Worm (Caenorhabditis elegans) whole organism, L1 larva: ENCODE measurements around the gene cutl-1.
"Not testable (repeated sequence)": the region's sequence is repeated elsewhere in the genome, so short reads cannot be mapped to it uniquely, and the experiment has no call there.

Experiments used
- aha-1 ChIP-seq: fragments of 150-350 bp; optimal IDR thresholded peaks from 2 replicates; lab custom pipeline; 2014; ENCODE audit warnings: missing biosample characterization, missing genetic modification characterization
- aly-2 ChIP-seq: fragments of 150-350 bp; optimal IDR thresholded peaks from 2 replicates; lab custom pipeline; 2014; ENCODE audit warnings: missing biosample characterization, missing genetic modification characterization
- ama-1 ChIP-seq: fragments of 150-350 bp; optimal IDR thresholded peaks from 2 replicates; lab custom pipeline; 2014
- blmp-1 ChIP-seq: fragments of 150-350 bp; optimal IDR thresholded peaks from 2 replicates; lab custom pipeline; 2014; ENCODE audit warnings: missing biosample characterization, missing genetic modification characterization
- dpl-1 ChIP-seq, 3 experiments: fragments of 150-350 bp in 2 of 3; sonication (generic microtip) in 1 of 3; optimal IDR thresholded peaks; 2 replicates each; lab custom pipeline; 2014 to 2017; ENCODE audit warnings: missing biosample characterization in 3 of 3, missing genetic modification characterization in 3 of 3, missing genetic modification reagents in 3 of 3
- efl-1 ChIP-seq, 4 experiments: fragments of 150-350 bp; optimal IDR thresholded peaks in 3 of 4; peaks in 1 of 4; 1 replicate in 1 of 4; 2 replicates in 3 of 4; lab custom pipeline; 2014; ENCODE audit warnings: missing biosample characterization in 2 of 4, missing genetic modification characterization in 2 of 4, missing genetic modification reagents in 2 of 4
- efl-3 ChIP-seq: fragments of 200-800 bp; sonication (Bioruptor generic); optimal IDR thresholded peaks from 2 replicates; lab custom pipeline; 2018; ENCODE audit warnings: mild to moderate bottlenecking, missing genetic modification characterization, missing compliant biosample characterization
- egl-13 ChIP-seq: sonication (generic microtip); optimal IDR thresholded peaks from 2 replicates; lab custom pipeline; 2016; ENCODE audit warnings: missing genotype, missing genetic modification reagents, missing genetic modification characterization, missing compliant biosample characterization
- egl-27 ChIP-seq, 2 experiments: fragments of 150-350 bp in 1 of 2; sonication (generic microtip); optimal IDR thresholded peaks; 3 replicates each; lab custom pipeline; 2017 to 2018; ENCODE audit warnings: missing biosample characterization in 2 of 2, missing genetic modification characterization in 2 of 2, missing genetic modification reagents in 2 of 2
- fos-1 ChIP-seq: fragments of 150-350 bp; optimal IDR thresholded peaks from 2 replicates; lab custom pipeline; 2014; ENCODE audit warnings: missing biosample characterization, missing genetic modification characterization
- irx-1 ChIP-seq: sonication (generic microtip); optimal IDR thresholded peaks from 2 replicates; lab custom pipeline; 2016; ENCODE audit warnings: missing genetic modification characterization, missing compliant biosample characterization
- isw-1 ChIP-seq: fragments of 200-800 bp; sonication (Bioruptor generic); IDR thresholded peaks from 2 replicates; pipeline ENCODE4 v1.3.6; 2022; ENCODE audit warnings: missing genetic modification characterization, missing compliant biosample characterization
- jun-1 ChIP-seq: fragments of 150-350 bp; optimal IDR thresholded peaks from 2 replicates; lab custom pipeline; 2014; ENCODE audit warnings: missing biosample characterization, missing genetic modification reagents, missing genetic modification characterization
- lin-35 ChIP-seq, 2 experiments: fragments of 150-350 bp; optimal IDR thresholded peaks; 2 replicates each; lab custom pipeline; 2014; ENCODE audit warnings: missing biosample characterization in 2 of 2, missing genetic modification characterization in 2 of 2, missing genetic modification reagents in 2 of 2
- lsy-2 ChIP-seq, 2 experiments: fragments of 150-350 bp; optimal IDR thresholded peaks; 2 replicates each; lab custom pipeline; 2014; ENCODE audit warnings: missing biosample characterization in 2 of 2, missing genetic modification characterization in 2 of 2
- mdl-1 ChIP-seq, 2 experiments: fragments of 150-350 bp; optimal IDR thresholded peaks; 2 replicates each; lab custom pipeline; 2014 to 2017; ENCODE audit warnings: missing biosample characterization in 2 of 2, missing genetic modification characterization in 2 of 2, inconsistent platforms in 1 of 2
- nhr-12 ChIP-seq: sonication (generic microtip); optimal IDR thresholded peaks from 2 replicates; lab custom pipeline; 2017; ENCODE audit warnings: missing biosample characterization, missing genetic modification characterization
- nhr-20 ChIP-seq: sonication (generic microtip); optimal IDR thresholded peaks from 2 replicates; lab custom pipeline; 2016; ENCODE audit warnings: mild to moderate bottlenecking, missing genetic modification characterization, missing compliant biosample characterization
- nhr-71 ChIP-seq: sonication (generic microtip); optimal IDR thresholded peaks from 2 replicates; lab custom pipeline; 2016; ENCODE audit warnings: mild to moderate bottlenecking, missing genetic modification characterization, moderate library complexity, missing compliant biosample characterization
- nhr-77 ChIP-seq: fragments of 150-350 bp; optimal IDR thresholded peaks from 2 replicates; lab custom pipeline; 2014; ENCODE audit warnings: missing biosample characterization, missing genetic modification characterization
- nhr-85 ChIP-seq: sonication (generic microtip); peaks from one replicate; lab custom pipeline; 2016; ENCODE audit warnings: missing genetic modification characterization, inconsistent platforms, missing compliant biosample characterization
- nhr-90 ChIP-seq: sonication (generic microtip); optimal IDR thresholded peaks from 2 replicates; lab custom pipeline; 2016; ENCODE audit warnings: mild to moderate bottlenecking, missing genetic modification characterization, missing compliant biosample characterization; ENCODE audit not compliant: poor library complexity
- rnt-1 ChIP-seq: sonication (generic microtip); optimal IDR thresholded peaks from 2 replicates; lab custom pipeline; 2016; ENCODE audit warnings: mild to moderate bottlenecking, missing genetic modification characterization, moderate library complexity, missing compliant biosample characterization
- snu-23 ChIP-seq: sonication (generic microtip); optimal IDR thresholded peaks from 2 replicates; lab custom pipeline; 2016; ENCODE audit warnings: missing genetic modification characterization, missing compliant biosample characterization
- sup-37 ChIP-seq: fragments of 200-800 bp; sonication (Bioruptor generic); optimal IDR thresholded peaks from 2 replicates; lab custom pipeline; 2018; ENCODE audit warnings: mild to moderate bottlenecking, missing genetic modification characterization, missing compliant biosample characterization
- swsn-7 ChIP-seq: sonication (generic microtip); optimal IDR thresholded peaks from 2 replicates; lab custom pipeline; 2016; ENCODE audit warnings: missing genetic modification characterization, missing compliant biosample characterization
- tbx-2 ChIP-seq: sonication (generic microtip); optimal IDR thresholded peaks from 2 replicates; lab custom pipeline; 2016; ENCODE audit warnings: missing genetic modification characterization, missing compliant biosample characterization
- unc-130 ChIP-seq: fragments of 150-350 bp; optimal IDR thresholded peaks from 2 replicates; lab custom pipeline; 2017; ENCODE audit warnings: missing biosample characterization, missing genetic modification characterization, inconsistent platforms
- unc-30 ChIP-seq: sonication (generic microtip); optimal IDR thresholded peaks from 2 replicates; lab custom pipeline; 2017; ENCODE audit warnings: missing biosample characterization, missing genetic modification characterization

Gene cutl-1

ce11 chrV:13406032-13406431 is at the start of gene cutl-1:
TSS of gene cutl-1 (minus strand) at chrV:13406114.
- TF ChIP-seq dpl-1 (GFP tag; optimal IDR thresholded peaks at IDR 0.05; lab: Kevin White, UChicago) = peak in 1 of 3 experiments; percentile 13
- no peak for TF ChIP-seq unc-130 (tag; lab: Kevin White, UChicago)
- peak in 1 of 2 experiments; percentile 55 for TF ChIP-seq lsy-2 (tag; optimal IDR thresholded peaks at IDR 0.05; lab: Kevin White, UChicago)

ce11 chrV:13455448-13455847 is 49.5 kb upstream of the cutl-1 start, which contains the start of gene lurp-3:
TSS of gene lurp-3 (plus strand) at chrV:13455748.
- no peak for TF ChIP-seq sup-37 (GFP tag; lab: Kevin White, UChicago)
- TF ChIP-seq egl-13 (tag; lab: Kevin White, UChicago) = no peak

ce11 chrV:13453334-13453733 is 47.4 kb upstream of the cutl-1 start, which contains the start of gene lurp-2:
TSS of gene lurp-2 (plus strand) at chrV:13453634.
- TF ChIP-seq egl-27 (tag; optimal IDR thresholded peaks at IDR 0.05; lab: Kevin White, UChicago) = no peak
- TF ChIP-seq aha-1 (tag; lab: Kevin White, UChicago) = no peak
- TF ChIP-seq nhr-90 (tag; lab: Kevin White, UChicago) = no peak
- no peak for TF ChIP-seq irx-1 (tag; lab: Kevin White, UChicago)
- TF ChIP-seq, all 84 proteins: peak for 0

- TF ChIP-seq blmp-1 (tag; lab: Kevin White, UChicago) (peak; percentile 48), swsn-7 (tag; lab: Kevin White, UChicago) (no peak), lsy-2 (tag; optimal IDR thresholded peaks at IDR 0.05; lab: Kevin White, UChicago) (peak; percentile 5 to 37), jun-1 (tag; lab: Kevin White, UChicago) (no peak), rnt-1 (tag; lab: Kevin White, UChicago) (peak; percentile 13), unc-30 (tag; lab: Kevin White, UChicago) (no peak), efl-1 (optimal IDR thresholded peaks at IDR 0.05; lab: Kevin White, UChicago) (peak in 1 of 2 experiments; percentile 4), efl-1 (GFP tag; optimal IDR thresholded peaks at IDR 0.05 in 1 of 2; lab: Kevin White, UChicago) (no peak), nhr-12 (tag; lab: Kevin White, UChicago) (no peak), nhr-20 (tag; lab: Kevin White, UChicago) (peak; percentile 46), nhr-71 (tag; lab: Kevin White, UChicago) (peak; percentile 38), snu-23 (GFP tag; lab: Kevin White, UChicago) (peak; percentile 49), nhr-85 (peak; percentile 80)
These were observed 39.5 kb upstream of the cutl-1 start, which contains the start of gene Y2H9A.4 for ce11 chrV:13445229-13445949. TSS of gene Y2H9A.4 (plus strand) at chrV:13445899.

ce11 chrV:13443535-13443934 is 37.6 kb upstream of the cutl-1 start, which contains the start of gene Y2H9A.6:
TSS of gene Y2H9A.6 (plus strand) at chrV:13443835.
- not testable (repeated sequence) for TF ChIP-seq nhr-71 (tag; lab: Kevin White, UChicago); nhr-85; tbx-2 (tag; lab: Kevin White, UChicago)

ce11 chrV:13442819-13443218 is 36.9 kb upstream of the cutl-1 start:
- no peak for TF ChIP-seq efl-3 (GFP tag; lab: Kevin White, UChicago)
- TF ChIP-seq nhr-77 (tag; lab: Kevin White, UChicago) = no peak
- TF ChIP-seq unc-30 (tag; lab: Kevin White, UChicago) = no peak
- TF ChIP-seq ama-1 (lab: Kevin White, UChicago) = no peak
- no peak for TF ChIP-seq egl-27 (tag; optimal IDR thresholded peaks at IDR 0.05; lab: Kevin White, UChicago)
- no peak for TF ChIP-seq tbx-2 (tag; lab: Kevin White, UChicago)
- no peak for TF ChIP-seq aly-2
- TF ChIP-seq fos-1 = no peak
- TF ChIP-seq swsn-7 (tag; lab: Kevin White, UChicago) = no peak
- TF ChIP-seq mdl-1 (tag; optimal IDR thresholded peaks at IDR 0.05; lab: Kevin White, UChicago) = no peak
- TF ChIP-seq lin-35 (GFP tag; optimal IDR thresholded peaks at IDR 0.05; lab: Kevin White, UChicago) = no peak
- no peak for TF ChIP-seq isw-1 (GFP tag; lab: Robert Waterston, UW)
